Fruit fly (Drosophila melanogaster) whole organism, embryonic: Measurements from ENCODE around the gene CG33791.
A peak's percentile ranks its signal among the peaks of the same experiment; 100 is the strongest.

Source experiments
- CG1024 ChIP-seq: fragments of 200-800 bp; sonication (Bioruptor generic); IDR thresholded peaks from 2 replicates; pipeline ENCODE4 v1.3.6; 2022; ENCODE audit warnings: missing biosample characterization, missing genetic modification characterization
- CG10274 ChIP-seq: fragments of 200-800 bp; sonication (Bioruptor generic); optimal IDR thresholded peaks from 3 replicates; lab custom pipeline; 2017; ENCODE audit warnings: missing biosample characterization, mild to moderate bottlenecking, missing genetic modification characterization
- CG10979 ChIP-seq: fragments of 200-800 bp; sonication (Bioruptor generic); optimal IDR thresholded peaks from 2 replicates; lab custom pipeline; 2018; ENCODE audit warnings: missing biosample characterization, mild to moderate bottlenecking, missing genetic modification characterization, moderate library complexity
- CG12942 ChIP-seq: fragments of 200-800 bp; sonication (Bioruptor generic); optimal IDR thresholded peaks from 3 replicates; lab custom pipeline; 2016; ENCODE audit warnings: missing biosample characterization, missing genetic modification characterization
- CG13894 ChIP-seq: fragments of 200-800 bp; sonication (Bioruptor generic); optimal IDR thresholded peaks from 3 replicates; lab custom pipeline; 2018; ENCODE audit warnings: missing biosample characterization, mild to moderate bottlenecking, missing genetic modification characterization, moderate library complexity
- CG14710 ChIP-seq: fragments of 200-800 bp; sonication (Bioruptor generic); optimal IDR thresholded peaks from 3 replicates; lab custom pipeline; 2019; ENCODE audit warnings: missing biosample characterization, mild to moderate bottlenecking, missing genetic modification characterization, moderate library complexity
- CG17568 ChIP-seq: fragments of 200-800 bp; sonication (Bioruptor generic); optimal IDR thresholded peaks from 2 replicates; lab custom pipeline; 2018; ENCODE audit warnings: missing biosample characterization, mild to moderate bottlenecking, missing genetic modification characterization, moderate library complexity
- CG17829 ChIP-seq: fragments of 200-800 bp; optimal IDR thresholded peaks from 2 replicates; lab custom pipeline; 2019; ENCODE audit warnings: missing biosample characterization, mild to moderate bottlenecking, missing genetic modification characterization, moderate library complexity
- CG18764 ChIP-seq: fragments of 200-800 bp; sonication (Bioruptor generic); optimal IDR thresholded peaks from 3 replicates; lab custom pipeline; 2016; ENCODE audit warnings: missing biosample characterization, missing genetic modification characterization
- CG30020 ChIP-seq: fragments of 200-800 bp; optimal IDR thresholded peaks from 2 replicates; lab custom pipeline; 2019; ENCODE audit warnings: missing biosample characterization, mild to moderate bottlenecking, missing genetic modification characterization, moderate library complexity
- CG3281 ChIP-seq: fragments of 200-800 bp; sonication (Bioruptor generic); optimal IDR thresholded peaks from 3 replicates; lab custom pipeline; 2017; ENCODE audit warnings: missing biosample characterization, mild to moderate bottlenecking, missing genetic modification characterization
- CG5953 ChIP-seq: fragments of 200-800 bp; sonication (Bioruptor generic); IDR thresholded peaks from 2 replicates; pipeline ENCODE4 v1.3.6; 2022; ENCODE audit warnings: missing biosample characterization, missing genetic modification characterization
- CG6791 ChIP-seq: fragments of 200-800 bp; sonication (Bioruptor generic); IDR thresholded peaks from 3 replicates; pipeline ENCODE4 v1.3.6; 2022; ENCODE audit warnings: missing biosample characterization, missing genetic modification characterization; ENCODE audit not compliant: partially characterized antibody
- CG7839 ChIP-seq: fragments of 200-800 bp; sonication (Bioruptor generic); optimal IDR thresholded peaks from 3 replicates; lab custom pipeline; 2018; ENCODE audit warnings: missing biosample characterization, mild to moderate bottlenecking, missing genetic modification characterization, moderate library complexity
- CG9437 ChIP-seq: fragments of 200-800 bp; sonication (Bioruptor generic); optimal IDR thresholded peaks from 2 replicates; lab custom pipeline; 2018; ENCODE audit warnings: missing biosample characterization, mild to moderate bottlenecking, missing genetic modification characterization
- D19A ChIP-seq: fragments of 200-800 bp; optimal IDR thresholded peaks from 3 replicates; lab custom pipeline; 2019; ENCODE audit warnings: missing biosample characterization, mild to moderate bottlenecking, missing genetic modification characterization, moderate library complexity
- GATAe ChIP-seq: fragments of 200-800 bp; sonication (Bioruptor generic); conservative IDR thresholded peaks from 2 replicates; pipeline ENCODE4 v1.3.6; 2022; ENCODE audit warnings: missing biosample characterization, missing genetic modification characterization
- Hr78 ChIP-seq, 2 experiments: fragments of 200-800 bp in 1 of 2; fragments of >200 bp in 1 of 2; sonication (Bioruptor generic) in 1 of 2; optimal IDR thresholded peaks; 2 replicates each; lab custom pipeline; 2017 to 2019; ENCODE audit warnings: missing biosample characterization in 2 of 2, missing genetic modification characterization in 2 of 2, mild to moderate bottlenecking in 1 of 2, moderate library complexity in 1 of 2
- Lpt ChIP-seq: fragments of >200 bp; optimal IDR thresholded peaks from 2 replicates; lab custom pipeline; 2018; ENCODE audit warnings: missing biosample characterization, missing genetic modification characterization
- Med ChIP-seq: fragments of 200-800 bp; sonication (Bioruptor generic); peaks from one replicate; lab custom pipeline; 2016; ENCODE audit warnings: missing biosample characterization, missing genetic modification characterization, mild to moderate bottlenecking, inconsistent platforms, moderate library complexity
- Mrtf ChIP-seq: fragments of 200-800 bp; sonication (Bioruptor generic); IDR thresholded peaks from 3 replicates; pipeline ENCODE4 v1.3.6; 2022; ENCODE audit warnings: missing biosample characterization, missing genetic modification characterization
- Nf-YA ChIP-seq: fragments of 200-800 bp; sonication (Bioruptor generic); IDR thresholded peaks from 2 replicates; pipeline ENCODE4 v1.3.6; 2022; ENCODE audit warnings: missing biosample characterization, missing genetic modification characterization
- Six4 ChIP-seq: fragments of 200-800 bp; sonication (Bioruptor generic); optimal IDR thresholded peaks from 2 replicates; lab custom pipeline; 2016; ENCODE audit warnings: missing biosample characterization, missing genetic modification characterization
- Tbp ChIP-seq: fragments of >200 bp; optimal IDR thresholded peaks from 2 replicates; lab custom pipeline; 2018; ENCODE audit warnings: missing biosample characterization, missing genetic modification characterization
- ash1 ChIP-seq: fragments of 200-800 bp; sonication (Bioruptor generic); optimal IDR thresholded peaks from 2 replicates; lab custom pipeline; 2018; ENCODE audit warnings: missing biosample characterization, mild to moderate bottlenecking, missing genetic modification characterization
- ato ChIP-seq: fragments of 200-800 bp; sonication (Bioruptor generic); IDR thresholded peaks from 2 replicates; pipeline ENCODE4 v1.3.6; 2022; ENCODE audit warnings: missing biosample characterization, missing genetic modification characterization; ENCODE audit not compliant: partially characterized antibody
- da ChIP-seq: fragments of 200-800 bp; sonication (Bioruptor generic); optimal IDR thresholded peaks from 2 replicates; lab custom pipeline; 2016; ENCODE audit warnings: missing biosample characterization, missing genetic modification characterization
- dpn ChIP-seq, 2 experiments: fragments of 200-800 bp; sonication (Bioruptor generic); optimal IDR thresholded peaks; 3 replicates each; lab custom pipeline; 2016; ENCODE audit warnings: missing biosample characterization in 2 of 2, missing genetic modification characterization in 2 of 2
- fru ChIP-seq: fragments of >200 bp; optimal IDR thresholded peaks from 2 replicates; lab custom pipeline; 2017
- ftz-f1 ChIP-seq: fragments of 200-800 bp; sonication (Bioruptor generic); optimal IDR thresholded peaks from 2 replicates; lab custom pipeline; 2016; ENCODE audit warnings: missing biosample characterization, missing genetic modification characterization
- hkb ChIP-seq, 2 experiments: fragments of 200-800 bp in 1 of 2; fragments of >200 bp in 1 of 2; sonication (Bioruptor generic) in 1 of 2; IDR thresholded peaks in 1 of 2; optimal IDR thresholded peaks in 1 of 2; 2 replicates each; pipeline versions ENCODE4 v1.3.6 to Lab custom; 2017 to 2022; ENCODE audit warnings: missing biosample characterization in 1 of 2, missing genetic modification characterization in 1 of 2
- jing ChIP-seq: fragments of 200-800 bp; sonication (Bioruptor generic); optimal IDR thresholded peaks from 2 replicates; lab custom pipeline; 2018; ENCODE audit warnings: missing biosample characterization, mild to moderate bottlenecking, missing genetic modification characterization
- kay ChIP-seq: fragments of 200-800 bp; sonication (Bioruptor generic); optimal IDR thresholded peaks from 2 replicates; lab custom pipeline; 2016; ENCODE audit warnings: missing biosample characterization, missing genetic modification characterization
- knrl ChIP-seq: fragments of 200-800 bp; sonication (Bioruptor generic); IDR thresholded peaks from 3 replicates; pipeline ENCODE4 v1.3.6; 2022; ENCODE audit warnings: missing biosample characterization, missing genetic modification characterization; ENCODE audit not compliant: partially characterized antibody
- lab ChIP-seq: fragments of 200-800 bp; sonication (Bioruptor generic); optimal IDR thresholded peaks from 3 replicates; lab custom pipeline; 2017; ENCODE audit warnings: missing biosample characterization, missing genetic modification characterization, mild to moderate bottlenecking, moderate library complexity, missing genetic modification reagents
- maf-S ChIP-seq: fragments of 200-800 bp; sonication (Bioruptor generic); optimal IDR thresholded peaks from 2 replicates; lab custom pipeline; 2016; ENCODE audit warnings: missing biosample characterization, missing genetic modification characterization
- mam ChIP-seq: fragments of 200-800 bp; sonication (Bioruptor generic); optimal IDR thresholded peaks from 3 replicates; lab custom pipeline; 2016; ENCODE audit warnings: missing biosample characterization, missing genetic modification characterization
- odd ChIP-seq: fragments of 200-800 bp; sonication (Bioruptor generic); optimal IDR thresholded peaks from 2 replicates; lab custom pipeline; 2017; ENCODE audit warnings: missing biosample characterization, mild to moderate bottlenecking, missing genetic modification characterization
- pb ChIP-seq: fragments of 200-800 bp; sonication (Bioruptor generic); optimal IDR thresholded peaks from 3 replicates; lab custom pipeline; 2016; ENCODE audit warnings: missing biosample characterization, missing genetic modification characterization
- run ChIP-seq: fragments of 200-800 bp; sonication (Bioruptor generic); optimal IDR thresholded peaks from 3 replicates; lab custom pipeline; 2018; ENCODE audit warnings: missing biosample characterization, mild to moderate bottlenecking, missing genetic modification characterization
- sc ChIP-seq, 3 experiments: fragments of >200 bp in 2 of 3; fragments of 200-800 bp in 1 of 3; sonication (Bioruptor generic) in 1 of 3; optimal IDR thresholded peaks; 2 replicates in 2 of 3; 3 replicates in 1 of 3; lab custom pipeline; 2017; ENCODE audit warnings: mild to moderate bottlenecking in 1 of 3, missing biosample characterization in 1 of 3, missing genetic modification characterization in 1 of 3, missing genetic modification reagents in 1 of 3
- seq ChIP-seq: fragments of 200-800 bp; sonication (Bioruptor generic); IDR thresholded peaks from 2 replicates; pipeline ENCODE4 v1.3.6; 2022; ENCODE audit warnings: missing biosample characterization, missing genetic modification characterization
- sim ChIP-seq: fragments of 200-800 bp; sonication (Bioruptor generic); IDR thresholded peaks from 2 replicates; pipeline ENCODE4 v1.3.6; 2022; ENCODE audit warnings: missing biosample characterization, missing genetic modification characterization
- slp2 ChIP-seq: fragments of 200-800 bp; sonication (Bioruptor generic); optimal IDR thresholded peaks from 2 replicates; lab custom pipeline; 2016; ENCODE audit warnings: missing biosample characterization, missing genetic modification characterization
- stc ChIP-seq: fragments of 200-800 bp; sonication (Bioruptor generic); IDR thresholded peaks from 2 replicates; pipeline ENCODE4 v1.3.6; 2022; ENCODE audit warnings: missing biosample characterization, missing genetic modification characterization
- trh ChIP-seq: fragments of 200-800 bp; sonication (Bioruptor generic); optimal IDR thresholded peaks from 2 replicates; lab custom pipeline; 2016; ENCODE audit warnings: missing biosample characterization, missing genetic modification characterization
- vnd ChIP-seq: fragments of 200-800 bp; sonication (Bioruptor generic); IDR thresholded peaks from 3 replicates; pipeline ENCODE4 v1.3.6; 2022; ENCODE audit warnings: missing biosample characterization, missing genetic modification characterization; ENCODE audit not compliant: partially characterized antibody
- vvl ChIP-seq: fragments of 200-800 bp; sonication (Bioruptor generic); IDR thresholded peaks from 2 replicates; pipeline ENCODE4 v1.3.6; 2022; ENCODE audit warnings: missing biosample characterization, missing genetic modification characterization
- z ChIP-seq: fragments of 200-800 bp; sonication (Bioruptor generic); IDR thresholded peaks from 3 replicates; pipeline ENCODE4 v1.3.6; 2022; ENCODE audit warnings: missing biosample characterization, missing genetic modification characterization

Gene CG33791

dm6 chr3L:1644920-1645567, 42.3 kb downstream of the CG33791 start, which contains the start of the genes alphaCOP and CG13919 (continued):
- TF ChIP-seq GATAe (peak; percentile 94), kay (GFP tag; lab: Kevin White, UChicago) (peak; percentile 91), CG3281 (GFP tag; lab: Kevin White, UChicago) (peak; percentile 91), CG10979 (peak; percentile 91), seq (GFP tag; lab: Robert Waterston, UW) (peak; percentile 96), maf-S (peak; percentile 91), jing (GFP tag; lab: Kevin White, UChicago) (peak; percentile 90), CG17829 (tag; lab: Kevin White, UChicago) (peak; percentile 95), sim (GFP tag; lab: Robert Waterston, UW) (peak; percentile 87), D19A (peak; percentile 88), trh (GFP tag; lab: Kevin White, UChicago) (peak; percentile 95), ato (no peak), lab (GFP tag; lab: Kevin White, UChicago) (peak; percentile 95), ash1 (GFP tag; lab: Kevin White, UChicago) (peak; percentile 7), CG10274 (GFP tag; lab: Kevin White, UChicago) (peak; percentile 61), Six4 (GFP tag; lab: Kevin White, UChicago) (peak; percentile 93), mam (GFP tag; lab: Kevin White, UChicago) (peak; percentile 95), ftz-f1 (GFP tag; lab: Kevin White, UChicago) (peak; percentile 39), CG12942 (GFP tag; lab: Kevin White, UChicago) (peak; percentile 96), CG7839 (peak; percentile 99), Lpt (no peak), CG9437 (peak; percentile 94), CG17568 (no peak), CG13894 (tag; lab: Kevin White, UChicago) (peak; percentile 91), CG5953 (GFP tag; lab: Robert Waterston, UW) (peak; percentile 97), CG1024 (peak; percentile 77), da (GFP tag; lab: Kevin White, UChicago) (peak; percentile 72), Nf-YA (peak; percentile 81), stc (GFP tag; lab: Robert Waterston, UW) (peak; percentile 95), slp2 (GFP tag; lab: Kevin White, UChicago) (peak; percentile 87), sc (optimal IDR thresholded peaks at IDR 0.05; lab: Kevin White, UChicago) (no peak), sc (GFP tag; optimal IDR thresholded peaks at IDR 0.05; lab: Kevin White, UChicago) (peak; percentile 95), fru (lab: Kevin White, UChicago) (no peak), hkb (optimal IDR thresholded peaks at IDR 0.05; lab: Kevin White, UChicago) (no peak), hkb (GFP tag; IDR thresholded peaks at IDR 0.05; lab: Robert Waterston, UW) (peak; percentile 94), vnd (GFP tag; lab: Robert Waterston, UW) (no peak), Med (GFP tag; lab: Kevin White, UChicago) (peak; percentile 99), odd (GFP tag; lab: Kevin White, UChicago) (peak; percentile 90), Tbp (no peak), dpn (GFP tag; optimal IDR thresholded peaks at IDR 0.05; lab: Kevin White, UChicago) (peak; percentile 95 to 98), CG14710 (peak; percentile 99), Hr78 (GFP tag; optimal IDR thresholded peaks at IDR 0.05; lab: Kevin White, UChicago) (peak in 1 of 2 experiments; percentile 93), run (tag; lab: Kevin White, UChicago) (peak; percentile 90), CG18764 (GFP tag; lab: Kevin White, UChicago) (peak; percentile 88), CG30020 (tag; lab: Kevin White, UChicago) (peak; percentile 86), z (GFP tag; lab: Robert Waterston, UW) (no peak), Mrtf (peak; percentile 95), knrl (GFP tag; lab: Robert Waterston, UW) (peak; percentile 43; the same call in 1 of the 3 replicates), vvl (GFP tag; lab: Robert Waterston, UW) (peak; percentile 97), pb (GFP tag; lab: Kevin White, UChicago) (peak; percentile 77), CG6791 (no peak)
